Worm (Caenorhabditis elegans) whole organism, L1 larva: ENCODE measurements around the gene F40B5.2.

Experiments used
- nhr-28 ChIP-seq: fragments of 150-350 bp; optimal IDR thresholded peaks from 2 replicates; lab custom pipeline; 2014; ENCODE audit warnings: missing biosample characterization, missing genetic modification characterization
- nhr-84 ChIP-seq: sonication (generic microtip); optimal IDR thresholded peaks from 2 replicates; lab custom pipeline; 2017; ENCODE audit warnings: missing biosample characterization, missing genetic modification characterization

ce11 chrX:8320889-8321288 lies 46.8 kb upstream of the F40B5.2 start, which contains the start of gene pqn-57:
- TF ChIP-seq nhr-28 (tag; lab: Kevin White, UChicago) = no peak
- TF ChIP-seq nhr-84 = no peak
